Fruit fly (Drosophila melanogaster) whole organism, embryonic: ENCODE data around the gene CG31681.

Source experiments
- CG17328 ChIP-seq: fragments of 200-800 bp; sonication (Bioruptor generic); IDR thresholded peaks from 2 replicates; pipeline ENCODE4 v1.3.6; 2022; ENCODE audit warnings: missing biosample characterization, missing genetic modification characterization
- CG32772 ChIP-seq: fragments of 200-800 bp; sonication (Bioruptor generic); IDR thresholded peaks from 2 replicates; pipeline ENCODE4 v1.3.6; 2022; ENCODE audit warnings: missing biosample characterization, missing genetic modification characterization
- CG6854 ChIP-seq: fragments of 200-800 bp; sonication (Bioruptor generic); optimal IDR thresholded peaks from 3 replicates; lab custom pipeline; 2017; ENCODE audit warnings: missing biosample characterization, mild to moderate bottlenecking, missing genetic modification characterization
- Med ChIP-seq: fragments of 200-800 bp; sonication (Bioruptor generic); peaks from one replicate; lab custom pipeline; 2016; ENCODE audit warnings: missing biosample characterization, missing genetic modification characterization, mild to moderate bottlenecking, inconsistent platforms, moderate library complexity
- tll ChIP-seq, 2 experiments: fragments of 200-800 bp in 1 of 2; fragments of >200 bp in 1 of 2; sonication (Bioruptor generic) in 1 of 2; optimal IDR thresholded peaks; 2 replicates each; lab custom pipeline; 2017 to 2019; ENCODE audit warnings: missing biosample characterization in 2 of 2, missing genetic modification characterization in 2 of 2, mild to moderate bottlenecking in 1 of 2, moderate library complexity in 1 of 2
- usp ChIP-seq: fragments of >200 bp; optimal IDR thresholded peaks from 2 replicates; lab custom pipeline; 2017; ENCODE audit warnings: missing biosample characterization, missing genetic modification characterization

DNA sequence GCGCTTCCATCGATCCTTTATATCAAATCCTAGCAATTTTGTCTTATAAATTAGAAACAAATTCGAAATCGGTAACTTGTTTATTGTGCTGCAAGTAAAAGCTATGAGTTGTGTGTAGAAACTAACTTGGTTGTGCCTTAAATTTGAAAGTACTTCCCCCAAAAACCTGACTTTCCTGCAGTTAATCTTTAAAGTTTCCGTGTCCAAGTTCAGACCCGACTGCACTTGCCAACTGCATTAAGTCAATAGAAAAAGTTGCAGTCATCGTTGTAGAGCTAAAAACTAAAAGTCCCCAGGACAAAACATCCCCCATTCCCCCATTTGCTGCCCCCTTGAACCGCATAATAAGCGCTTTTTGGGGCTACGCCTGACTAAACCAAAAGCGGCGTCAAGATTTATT, 46.2 kb downstream of the CG31681 start, which contains the start of gene Tengl1:
- TF ChIP-seq CG32772 (GFP tag; lab: Robert Waterston, UW) = no peak
- no peak for TF ChIP-seq tll (GFP tag; optimal IDR thresholded peaks at IDR 0.05; lab: Kevin White, UChicago)
- no peak for TF ChIP-seq CG17328 (GFP tag; lab: Robert Waterston, UW)
- TF ChIP-seq usp = no peak
- TF ChIP-seq Med (GFP tag; lab: Kevin White, UChicago) = no peak
- TF ChIP-seq CG6854 (GFP tag; lab: Kevin White, UChicago) = no peak
